Worm (Caenorhabditis elegans) whole organism, L4 larva: Measurements from ENCODE around the gene F17C8.9.

ENCODE experiments used
- ama-1 ChIP-seq: fragments of 150-350 bp; optimal IDR thresholded peaks from 2 replicates; lab custom pipeline; 2014; ENCODE audit warnings: inconsistent platforms, mixed read lengths
- ceh-82 ChIP-seq: sonication (generic microtip); optimal IDR thresholded peaks from 2 replicates; lab custom pipeline; 2017; ENCODE audit warnings: missing biosample characterization, missing genetic modification characterization
- lin-1 ChIP-seq: fragments of 200-800 bp; sonication (Bioruptor generic); IDR thresholded peaks from 2 replicates; pipeline ENCODE4 v1.3.6; 2022; ENCODE audit warnings: missing genetic modification reagents, missing genetic modification characterization, missing compliant biosample characterization
- nhr-10 ChIP-seq: fragments of 150-350 bp; optimal IDR thresholded peaks from 2 replicates; lab custom pipeline; 2014; ENCODE audit warnings: missing biosample characterization, missing genetic modification characterization
- nhr-77 ChIP-seq: fragments of 150-350 bp; optimal IDR thresholded peaks from 2 replicates; lab custom pipeline; 2014; ENCODE audit warnings: missing biosample characterization, missing genetic modification characterization
- pha-4 ChIP-seq, 2 experiments: fragments of 150-350 bp in 1 of 2; fragments of 200-800 bp in 1 of 2; sonication (Bioruptor generic) in 1 of 2; IDR thresholded peaks in 1 of 2; optimal IDR thresholded peaks in 1 of 2; 2 replicates each; pipeline versions ENCODE4 v1.3.6 to Lab custom; 2014 to 2022; ENCODE audit warnings: missing genetic modification characterization in 2 of 2, missing genetic modification reagents in 2 of 2, missing biosample characterization in 1 of 2, missing compliant biosample characterization in 1 of 2
- snpc-4 ChIP-seq: fragments of 150-350 bp; optimal IDR thresholded peaks from 2 replicates; lab custom pipeline; 2014; ENCODE audit warnings: missing biosample characterization, missing genetic modification characterization
- unc-130 ChIP-seq: sonication (generic microtip); optimal IDR thresholded peaks from 2 replicates; lab custom pipeline; 2016; ENCODE audit warnings: missing genetic modification reagents, missing genetic modification characterization, missing compliant biosample characterization
- zag-1 ChIP-seq: fragments of 150-350 bp; optimal IDR thresholded peaks from 2 replicates; lab custom pipeline; 2014; ENCODE audit warnings: missing biosample characterization, missing genetic modification characterization
- zfp-3 ChIP-seq: fragments of 200-800 bp; sonication (Bioruptor generic); conservative IDR thresholded peaks from 2 replicates; pipeline ENCODE4 v1.3.6; 2022; ENCODE audit warnings: missing genetic modification reagents, missing genetic modification characterization, missing compliant biosample characterization

- no peak for TF ChIP-seq ceh-82
- no peak for TF ChIP-seq ama-1 (lab: Kevin White, UChicago)
- no peak for TF ChIP-seq pha-4 (GFP tag; IDR thresholded peaks at IDR 0.05; lab: Robert Waterston, UW)
- no peak for TF ChIP-seq pha-4 (tag; optimal IDR thresholded peaks at IDR 0.05; lab: Kevin White, UChicago)
- no peak for TF ChIP-seq zag-1 (tag; lab: Kevin White, UChicago)
- no peak for TF ChIP-seq nhr-10 (tag; lab: Kevin White, UChicago)
- no peak for TF ChIP-seq nhr-77 (tag; lab: Kevin White, UChicago)
- TF ChIP-seq unc-130 (GFP tag; lab: Kevin White, UChicago): no peak
- no peak for TF ChIP-seq lin-1 (GFP tag; lab: Robert Waterston, UW)
- TF ChIP-seq zfp-3 (GFP tag; lab: Robert Waterston, UW): no peak
- no peak for TF ChIP-seq snpc-4
Observed at ce11 chrIII:4696903-4697302, 37.3 kb upstream of the F17C8.9 start.
